Worm (Caenorhabditis elegans) whole organism, L4 larva: ENCODE measurements around the gene bbs-5.

Experiments used
- F44E2.7 ChIP-seq: fragments of 200-800 bp; sonication (Bioruptor generic); IDR thresholded peaks from 2 replicates; pipeline ENCODE4 v2.1.2; 2022; ENCODE audit warnings: missing genetic modification characterization, missing compliant biosample characterization
- T20F7.1 ChIP-seq: fragments of 200-800 bp; sonication (Bioruptor generic); optimal IDR thresholded peaks from 2 replicates; lab custom pipeline; 2018; ENCODE audit warnings: mild to moderate bottlenecking, missing genetic modification characterization, missing compliant biosample characterization
- Y105C5A.15 ChIP-seq: fragments of 200-800 bp; sonication (Bioruptor generic); IDR thresholded peaks from 2 replicates; pipeline ENCODE4 v1.3.6; 2022; ENCODE audit warnings: missing genetic modification characterization, missing compliant biosample characterization
- Y5F2A.4 ChIP-seq: fragments of 200-800 bp; sonication (Bioruptor generic); optimal IDR thresholded peaks from 2 replicates; lab custom pipeline; 2018; ENCODE audit warnings: mild to moderate bottlenecking, missing genetic modification characterization, missing compliant biosample characterization
- Y75B8A.6 ChIP-seq: fragments of 200-800 bp; sonication (Bioruptor generic); IDR thresholded peaks from 2 replicates; pipeline ENCODE4 v1.3.6; 2022; ENCODE audit warnings: missing genetic modification reagents, missing genetic modification characterization, missing compliant biosample characterization
- ZK546.5 ChIP-seq, 2 experiments: sonication (generic microtip); optimal IDR thresholded peaks; 2 replicates each; lab custom pipeline; 2017; ENCODE audit warnings: missing biosample characterization in 2 of 2, missing genetic modification characterization in 2 of 2
- aly-2 ChIP-seq: sonication (generic microtip); optimal IDR thresholded peaks from 2 replicates; lab custom pipeline; 2018; ENCODE audit warnings: missing biosample characterization, missing genetic modification characterization
- arid-1 ChIP-seq: fragments of 200-800 bp; sonication (Bioruptor generic); conservative IDR thresholded peaks from 2 replicates; pipeline ENCODE4 v1.3.6; 2022; ENCODE audit warnings: missing genetic modification reagents, missing genetic modification characterization, missing compliant biosample characterization
- ceh-28 ChIP-seq: fragments of 150-350 bp; optimal IDR thresholded peaks from 2 replicates; lab custom pipeline; 2014; ENCODE audit warnings: missing biosample characterization, missing genetic modification reagents, missing genetic modification characterization
- ceh-82 ChIP-seq: sonication (generic microtip); optimal IDR thresholded peaks from 2 replicates; lab custom pipeline; 2017; ENCODE audit warnings: missing biosample characterization, missing genetic modification characterization
- ces-1 ChIP-seq: fragments of 150-350 bp; sonication (generic microtip); optimal IDR thresholded peaks from 4 replicates; lab custom pipeline; 2014; ENCODE audit warnings: missing biosample characterization, missing genetic modification reagents, missing genetic modification characterization
- cey-2 ChIP-seq: sonication (generic microtip); optimal IDR thresholded peaks from 3 replicates; lab custom pipeline; 2017; ENCODE audit warnings: missing genetic modification characterization, mild to moderate bottlenecking, missing compliant biosample characterization, antibody characterized with exemption, borderline replicate concordance; ENCODE audit not compliant: insufficient read depth
- ctbp-1 ChIP-seq: fragments of 200-800 bp; sonication (Bioruptor generic); IDR thresholded peaks from 2 replicates; pipeline ENCODE4 v1.3.6; 2022; ENCODE audit warnings: missing genetic modification reagents, missing genetic modification characterization, missing compliant biosample characterization
- daf-16 ChIP-seq, 3 experiments: sonication (generic microtip); optimal IDR thresholded peaks; 2 replicates each; lab custom pipeline; 2016 to 2017; ENCODE audit warnings: missing genetic modification characterization in 3 of 3, missing genetic modification reagents in 3 of 3, mild to moderate bottlenecking in 2 of 3, missing compliant biosample characterization in 2 of 3, missing biosample characterization in 1 of 3, moderate library complexity in 1 of 3
- daf-19 ChIP-seq: fragments of 200-800 bp; sonication (Bioruptor generic); conservative IDR thresholded peaks from 2 replicates; pipeline ENCODE4 v1.3.6; 2022; ENCODE audit warnings: missing genetic modification characterization, missing compliant biosample characterization
- dmd-6 ChIP-seq: fragments of 200-800 bp; sonication (Bioruptor generic); IDR thresholded peaks from 2 replicates; pipeline ENCODE4 v1.3.6; 2022; ENCODE audit warnings: missing genetic modification reagents, missing genetic modification characterization, missing compliant biosample characterization
- dmd-8 ChIP-seq: fragments of 200-800 bp; sonication (Bioruptor generic); IDR thresholded peaks from 2 replicates; pipeline ENCODE4 v1.3.6; 2022; ENCODE audit warnings: missing genetic modification characterization, missing compliant biosample characterization
- dmd-9 ChIP-seq: fragments of 200-800 bp; sonication (Bioruptor generic); IDR thresholded peaks from 2 replicates; pipeline ENCODE4 v1.3.6; 2022; ENCODE audit warnings: missing genetic modification reagents, missing genetic modification characterization, missing compliant biosample characterization
- egl-27 ChIP-seq: sonication (generic microtip); optimal IDR thresholded peaks from 3 replicates; lab custom pipeline; 2017; ENCODE audit warnings: missing biosample characterization, missing genetic modification reagents, missing genetic modification characterization
- gei-8 ChIP-seq: fragments of 200-800 bp; sonication (Bioruptor generic); optimal IDR thresholded peaks from 2 replicates; lab custom pipeline; 2018; ENCODE audit warnings: mild to moderate bottlenecking, missing genetic modification characterization, missing compliant biosample characterization
- lim-7 ChIP-seq: fragments of 200-800 bp; sonication (Bioruptor generic); IDR thresholded peaks from 2 replicates; pipeline ENCODE4 v1.3.6; 2022; ENCODE audit warnings: missing genetic modification characterization, missing compliant biosample characterization
- lin-1 ChIP-seq: fragments of 200-800 bp; sonication (Bioruptor generic); IDR thresholded peaks from 2 replicates; pipeline ENCODE4 v1.3.6; 2022; ENCODE audit warnings: missing genetic modification reagents, missing genetic modification characterization, missing compliant biosample characterization
- lin-13 ChIP-seq: fragments of 150-350 bp; optimal IDR thresholded peaks from 2 replicates; lab custom pipeline; 2014; ENCODE audit warnings: missing biosample characterization, missing genetic modification reagents, missing genetic modification characterization
- madf-5 ChIP-seq, 2 experiments: fragments of 200-800 bp; sonication (Bioruptor generic); IDR thresholded peaks; 2 replicates each; pipeline ENCODE4 v1.3.6; 2022; ENCODE audit warnings: missing compliant biosample characterization in 2 of 2, missing genetic modification characterization in 2 of 2
- madf-9 ChIP-seq: fragments of 200-800 bp; sonication (Bioruptor generic); conservative IDR thresholded peaks from 2 replicates; pipeline ENCODE4 v1.3.6; 2022; ENCODE audit warnings: missing genetic modification reagents, missing genetic modification characterization, missing compliant biosample characterization
- mdl-1 ChIP-seq, 2 experiments: fragments of 150-350 bp in 1 of 2; sonication (generic microtip) in 1 of 2; optimal IDR thresholded peaks; 2 replicates each; lab custom pipeline; 2014 to 2017; ENCODE audit warnings: missing biosample characterization in 2 of 2, missing genetic modification characterization in 2 of 2
- mep-1 ChIP-seq: fragments of 150-350 bp; sonication (generic microtip); optimal IDR thresholded peaks from 3 replicates; lab custom pipeline; 2014; ENCODE audit warnings: missing biosample characterization, missing genetic modification characterization
- mxl-2 ChIP-seq: fragments of 200-800 bp; sonication (Bioruptor generic); conservative IDR thresholded peaks from 2 replicates; pipeline ENCODE4 v1.3.6; 2022; ENCODE audit warnings: missing genetic modification reagents, missing genetic modification characterization, missing compliant biosample characterization
- mxl-3 ChIP-seq: fragments of 200-800 bp; sonication (Bioruptor generic); optimal IDR thresholded peaks from 2 replicates; lab custom pipeline; 2018; ENCODE audit warnings: mild to moderate bottlenecking, missing genetic modification characterization, missing compliant biosample characterization
- nhr-102 ChIP-seq: sonication (generic microtip); optimal IDR thresholded peaks from 2 replicates; lab custom pipeline; 2016; ENCODE audit warnings: mild to moderate bottlenecking, missing genetic modification characterization, moderate library complexity, missing compliant biosample characterization
- nhr-11 ChIP-seq: fragments of 150-350 bp; optimal IDR thresholded peaks from 2 replicates; lab custom pipeline; 2014; ENCODE audit warnings: missing biosample characterization, missing genetic modification characterization
- nhr-111 ChIP-seq: fragments of 200-800 bp; sonication (Bioruptor generic); optimal IDR thresholded peaks from 2 replicates; lab custom pipeline; 2018; ENCODE audit warnings: mild to moderate bottlenecking, missing genetic modification characterization, missing compliant biosample characterization
- nhr-237 ChIP-seq: sonication (generic microtip); optimal IDR thresholded peaks from 2 replicates; lab custom pipeline; 2017; ENCODE audit warnings: missing biosample characterization, missing genetic modification characterization
- nhr-48 ChIP-seq: sonication (generic microtip); optimal IDR thresholded peaks from 2 replicates; lab custom pipeline; 2016; ENCODE audit warnings: mild to moderate bottlenecking, missing genetic modification characterization, missing compliant biosample characterization
- nhr-77 ChIP-seq: fragments of 150-350 bp; optimal IDR thresholded peaks from 2 replicates; lab custom pipeline; 2014; ENCODE audit warnings: missing biosample characterization, missing genetic modification characterization
- pha-4 ChIP-seq, 2 experiments: fragments of 150-350 bp in 1 of 2; fragments of 200-800 bp in 1 of 2; sonication (Bioruptor generic) in 1 of 2; IDR thresholded peaks in 1 of 2; optimal IDR thresholded peaks in 1 of 2; 2 replicates each; pipeline versions ENCODE4 v1.3.6 to Lab custom; 2014 to 2022; ENCODE audit warnings: missing genetic modification characterization in 2 of 2, missing genetic modification reagents in 2 of 2, missing biosample characterization in 1 of 2, missing compliant biosample characterization in 1 of 2
- php-3 ChIP-seq: fragments of 200-800 bp; sonication (Bioruptor generic); IDR thresholded peaks from 2 replicates; pipeline ENCODE4 v1.3.6; 2022; ENCODE audit warnings: missing genetic modification reagents, missing genetic modification characterization, missing compliant biosample characterization
- saeg-2 ChIP-seq: fragments of 200-800 bp; sonication (Bioruptor generic); IDR thresholded peaks from 2 replicates; pipeline ENCODE4 v1.3.6; 2022; ENCODE audit warnings: missing genetic modification reagents, missing genetic modification characterization, missing compliant biosample characterization
- set-16 ChIP-seq: fragments of 200-800 bp; sonication (Bioruptor generic); IDR thresholded peaks from 2 replicates; pipeline ENCODE4 v1.3.6; 2022; ENCODE audit warnings: missing genetic modification reagents, missing genetic modification characterization, missing compliant biosample characterization
- skn-1 ChIP-seq: fragments of 150-350 bp; optimal IDR thresholded peaks from 2 replicates; lab custom pipeline; 2014; ENCODE audit warnings: missing biosample characterization, missing genetic modification characterization
- snpc-1.2 ChIP-seq: fragments of 200-800 bp; sonication (Bioruptor generic); IDR thresholded peaks from 2 replicates; pipeline ENCODE4 v1.3.6; 2022; ENCODE audit warnings: missing genetic modification reagents, missing genetic modification characterization, missing compliant biosample characterization
- spr-3 ChIP-seq: fragments of 200-800 bp; sonication (Bioruptor generic); optimal IDR thresholded peaks from 2 replicates; lab custom pipeline; 2018; ENCODE audit warnings: mild to moderate bottlenecking, missing genetic modification characterization, missing compliant biosample characterization
- tag-97 ChIP-seq: fragments of 200-800 bp; sonication (Bioruptor generic); IDR thresholded peaks from 2 replicates; pipeline ENCODE4 v1.3.6; 2022; ENCODE audit warnings: missing genetic modification characterization, missing compliant biosample characterization
- tra-1 ChIP-seq: fragments of 200-800 bp; sonication (Bioruptor generic); IDR thresholded peaks from 2 replicates; pipeline ENCODE4 v1.3.6; 2022; ENCODE audit warnings: missing genetic modification reagents, missing genetic modification characterization, missing compliant biosample characterization
- unc-39 ChIP-seq: sonication (generic microtip); optimal IDR thresholded peaks from 2 replicates; lab custom pipeline; 2017; ENCODE audit warnings: missing biosample characterization, missing genetic modification characterization
- unc-62 ChIP-seq, 3 experiments: fragments of 150-350 bp in 1 of 3; sonication (generic microtip); optimal IDR thresholded peaks in 2 of 3; peaks in 1 of 3; 1 replicate in 1 of 3; 2 replicates in 2 of 3; lab custom pipeline; 2014 to 2017; ENCODE audit warnings: missing biosample characterization in 3 of 3, missing genetic modification characterization in 3 of 3, missing genetic modification reagents in 3 of 3, missing genotype in 1 of 3
- zag-1 ChIP-seq: fragments of 150-350 bp; optimal IDR thresholded peaks from 2 replicates; lab custom pipeline; 2014; ENCODE audit warnings: missing biosample characterization, missing genetic modification characterization
- zip-11 ChIP-seq: fragments of 200-800 bp; sonication (Bioruptor generic); IDR thresholded peaks from 2 replicates; pipeline ENCODE4 v1.3.6; 2022; ENCODE audit warnings: missing genetic modification characterization, missing compliant biosample characterization

The bbs-5 gene

ce11 chrIII:10285623-10286022 lies 24.0 kb upstream of the bbs-5 start, which contains the start of gene K10G9.2:
Gene K10G9.2, plus strand, starts transcription at chrIII:10285923.
- TF ChIP-seq spr-3 (GFP tag; lab: Kevin White, UChicago) (no peak), arid-1 (no peak)

- no peak for TF ChIP-seq dmd-8
- TF ChIP-seq madf-9 (GFP tag; lab: Robert Waterston, UW) = peak; percentile 49; the same call in 1 of the 2 replicates
- no peak for TF ChIP-seq daf-19 (GFP tag; lab: Robert Waterston, UW)
- no peak for TF ChIP-seq T20F7.1 (GFP tag; lab: Kevin White, UChicago)
- TF ChIP-seq skn-1 (tag; lab: Kevin White, UChicago) = no peak
- peak; percentile 19 for TF ChIP-seq lin-13 (GFP tag; lab: Kevin White, UChicago)
- TF ChIP-seq cey-2 (tag; lab: Kevin White, UChicago) = no peak
- no peak for TF ChIP-seq aly-2 (tag; lab: Kevin White, UChicago)
- TF ChIP-seq ctbp-1 = peak; percentile 94; the same call in 1 of the 2 replicates
- no peak for TF ChIP-seq unc-39 (tag; lab: Kevin White, UChicago)
- no peak for TF ChIP-seq pha-4 (GFP tag; IDR thresholded peaks at IDR 0.05; lab: Robert Waterston, UW)
- no peak for TF ChIP-seq pha-4 (tag; optimal IDR thresholded peaks at IDR 0.05; lab: Kevin White, UChicago)
- peak; percentile 48 to 74 for TF ChIP-seq mdl-1 (tag; optimal IDR thresholded peaks at IDR 0.05; lab: Kevin White, UChicago)
- peak; percentile 13 for TF ChIP-seq nhr-11 (tag; lab: Kevin White, UChicago)
- no peak for TF ChIP-seq lim-7 (GFP tag; lab: Robert Waterston, UW)
- no peak for TF ChIP-seq Y75B8A.6 (GFP tag; lab: Robert Waterston, UW)
- peak; percentile 84 for TF ChIP-seq ces-1 (GFP tag; lab: Kevin White, UChicago)
- TF ChIP-seq Y105C5A.15 (GFP tag; lab: Robert Waterston, UW) = no peak
- no peak for TF ChIP-seq F44E2.7 (GFP tag; lab: Robert Waterston, UW)
- TF ChIP-seq nhr-111 (GFP tag; lab: Kevin White, UChicago) = no peak
- peak; percentile 93 for TF ChIP-seq set-16 (GFP tag; lab: Robert Waterston, UW)
- no peak for TF ChIP-seq tag-97 (GFP tag; lab: Robert Waterston, UW)
- no peak for TF ChIP-seq ceh-28 (tag; lab: Kevin White, UChicago)
- TF ChIP-seq unc-62 (GFP tag; optimal IDR thresholded peaks at IDR 0.05 in 1 of 2; lab: Kevin White, UChicago) = peak in 1 of 2 experiments; percentile 82
- TF ChIP-seq unc-62 (tag; optimal IDR thresholded peaks at IDR 0.05; lab: Kevin White, UChicago) = no peak
- TF ChIP-seq nhr-102 (tag; lab: Kevin White, UChicago) = no peak
- TF ChIP-seq madf-5 (GFP tag; IDR thresholded peaks at IDR 0.05; lab: Robert Waterston, UW) = no peak
- TF ChIP-seq mxl-3 (GFP tag; lab: Kevin White, UChicago) = peak; percentile 28
- no peak for TF ChIP-seq snpc-1.2 (GFP tag; lab: Robert Waterston, UW)
- no peak for TF ChIP-seq nhr-77 (tag; lab: Kevin White, UChicago)
- no peak for TF ChIP-seq gei-8 (GFP tag; lab: Kevin White, UChicago)
- TF ChIP-seq saeg-2 = no peak
- no peak for TF ChIP-seq ZK546.5 (tag; optimal IDR thresholded peaks at IDR 0.05; lab: Kevin White, UChicago)
- TF ChIP-seq nhr-48 (tag; lab: Kevin White, UChicago) = no peak
- no peak for TF ChIP-seq daf-16 (GFP tag; optimal IDR thresholded peaks at IDR 0.05; lab: Kevin White, UChicago)
- TF ChIP-seq daf-16 (tag; optimal IDR thresholded peaks at IDR 0.05; lab: Kevin White, UChicago) = no peak
- peak; percentile 33 for TF ChIP-seq zag-1 (tag; lab: Kevin White, UChicago)
- peak; percentile 61 for TF ChIP-seq mep-1 (tag; lab: Kevin White, UChicago)
- TF ChIP-seq ceh-82 (tag; lab: Kevin White, UChicago) = no peak
- TF ChIP-seq zip-11 (GFP tag; lab: Robert Waterston, UW) = no peak
- TF ChIP-seq Y5F2A.4 (GFP tag; lab: Kevin White, UChicago) = no peak
- TF ChIP-seq egl-27 (tag; lab: Kevin White, UChicago) = no peak
- peak; percentile 55 for TF ChIP-seq dmd-6
- no peak for TF ChIP-seq lin-1 (GFP tag; lab: Robert Waterston, UW)
- no peak for TF ChIP-seq php-3 (GFP tag; lab: Robert Waterston, UW)
- no peak for TF ChIP-seq spr-3 (GFP tag; lab: Kevin White, UChicago)
- TF ChIP-seq mxl-2 (GFP tag; lab: Robert Waterston, UW) = no peak
- TF ChIP-seq tra-1 (GFP tag; lab: Robert Waterston, UW) = 0 out of 2 replicates have a peak, but pooled peaks have one; percentile 35
- no peak for TF ChIP-seq nhr-237 (tag; lab: Kevin White, UChicago)
- TF ChIP-seq dmd-9 = no peak
Observed at ce11 chrIII:10284214-10284613, 22.6 kb upstream of the bbs-5 start.
